Fruit fly (Drosophila melanogaster) whole organism: Measurements from ENCODE around the gene CG42467.

Experiments used
- CG8478 ChIP-seq: fragments of >200 bp; optimal IDR thresholded peaks from 2 replicates; lab custom pipeline; 2018; ENCODE audit warnings: inconsistent platforms
- psq ChIP-seq: fragments of >200 bp; optimal IDR thresholded peaks from 2 replicates; lab custom pipeline; 2017

- no peak for TF ChIP-seq psq (lab: Kevin White, UChicago)
- no peak for TF ChIP-seq CG8478
Observed at dm6 chr2L:3711665-3712064, 10.6 kb downstream of the CG42467 start, which contains the start of gene cutlet.
